Fruit fly (Drosophila melanogaster): ENCODE results near the gene CG8833.

CG8833 gene

DNA sequence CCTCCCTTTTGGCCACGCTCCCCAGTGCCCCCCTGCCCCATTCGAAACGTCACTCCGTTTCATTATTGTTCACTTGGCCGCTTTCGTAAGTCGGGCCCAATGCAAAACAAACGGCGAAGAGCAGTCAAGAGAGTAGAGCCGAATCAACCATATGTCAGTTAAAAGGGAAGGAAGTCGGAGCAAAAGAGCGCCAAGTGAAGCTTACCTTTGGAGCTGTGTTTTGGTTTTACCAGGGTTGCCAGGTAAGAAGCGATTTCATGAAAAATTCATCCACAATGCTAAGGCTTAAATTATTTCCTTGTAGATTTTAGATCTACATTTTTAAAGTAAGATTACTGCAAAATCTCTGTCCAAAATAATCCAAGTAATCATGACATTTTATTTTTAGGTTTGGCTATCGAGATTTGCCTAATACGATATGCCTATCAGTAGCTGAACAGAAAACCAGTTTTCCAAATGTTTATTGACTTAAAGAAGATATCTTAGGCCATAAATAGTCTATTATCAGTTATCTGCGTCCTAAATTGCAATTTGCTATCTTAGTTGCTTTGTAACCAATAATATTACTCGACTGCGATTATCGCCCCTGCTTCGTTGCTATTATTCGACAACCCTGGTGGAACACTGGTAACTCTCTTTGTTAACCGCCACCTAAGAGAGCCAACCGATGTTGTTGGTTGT lies 9.8 kb upstream of the CG8833 start (continued):
- peak; percentile 80 to 90 for TF ChIP-seq Pdp1 (GFP tag; optimal IDR thresholded peaks at IDR 0.05)
- peak in 1 of 2 experiments; percentile 73 for TF ChIP-seq Eip74EF (GFP tag; optimal IDR thresholded peaks at IDR 0.05)
- peak; percentile 77 for TF ChIP-seq CG9932 (GFP tag; IDR thresholded peaks at IDR 0.05)
- peak; percentile 85 for TF ChIP-seq BtbVII (GFP tag; optimal IDR thresholded peaks at IDR 0.05)
- TF ChIP-seq fd102C (GFP tag; optimal IDR thresholded peaks at IDR 0.05): no peak
- TF ChIP-seq CG8388 (GFP tag; optimal IDR thresholded peaks at IDR 0.05): peak; percentile 73
- no peak for TF ChIP-seq pita (GFP tag; optimal IDR thresholded peaks at IDR 0.05)
- peak; percentile 80 for TF ChIP-seq CG4854 (GFP tag; optimal IDR thresholded peaks at IDR 0.05)
- TF ChIP-seq Atf-2 (GFP tag; optimal IDR thresholded peaks at IDR 0.05): peak; percentile 91
- TF ChIP-seq pan (optimal IDR thresholded peaks at IDR 0.05): no peak
- peak in 1 of 2 experiments; percentile 63 for TF ChIP-seq pan (GFP tag; optimal IDR thresholded peaks at IDR 0.05 in 1 of 2, IDR thresholded peaks at IDR 0.05 in 1 of 2)
- peak; percentile 95 for TF ChIP-seq CG18262 (tag; optimal IDR thresholded peaks at IDR 0.05)
- peak; percentile 72 for TF ChIP-seq Rx (GFP tag; IDR thresholded peaks at IDR 0.05)
- peak; percentile 58 for TF ChIP-seq CG10431 (GFP tag; optimal IDR thresholded peaks at IDR 0.05)
- 0 out of 2 replicates have a peak, but pooled peaks have one; percentile 50 for TF ChIP-seq ranshi (GFP tag; IDR thresholded peaks at IDR 0.05)
- TF ChIP-seq Opbp (GFP tag; IDR thresholded peaks at IDR 0.05; ENCODE audit: partially characterized antibody): no peak
- TF ChIP-seq HLH54F (GFP tag; optimal IDR thresholded peaks at IDR 0.05): peak; percentile 92
- no peak; the same call in 1 of the 2 replicates for TF ChIP-seq ro (GFP tag; IDR thresholded peaks at IDR 0.05)
- TF ChIP-seq fd3F (GFP tag; optimal IDR thresholded peaks at IDR 0.05): peak; percentile 84
- TF ChIP-seq nerfin-2 (GFP tag; IDR thresholded peaks at IDR 0.05; ENCODE audit: partially characterized antibody): no peak
- TF ChIP-seq ash1 (GFP tag; optimal IDR thresholded peaks at IDR 0.05): no peak
- peak; percentile 65 for TF ChIP-seq CG14441 (GFP tag; IDR thresholded peaks at IDR 0.05)
- TF ChIP-seq Abd-B (GFP tag; optimal IDR thresholded peaks at IDR 0.05): peak; percentile 85
- TF ChIP-seq CG15514 (GFP tag; optimal IDR thresholded peaks at IDR 0.05): peak; percentile 60
- TF ChIP-seq Sox100B (GFP tag; optimal IDR thresholded peaks at IDR 0.05): peak; percentile 96
- no peak for TF ChIP-seq sc (optimal IDR thresholded peaks at IDR 0.05)
- TF ChIP-seq sc (GFP tag; optimal IDR thresholded peaks at IDR 0.05): peak; percentile 86
- peak; percentile 87 for TF ChIP-seq NK7.1 (GFP tag; optimal IDR thresholded peaks at IDR 0.05)
- TF ChIP-seq CG1024 (GFP tag; IDR thresholded peaks at IDR 0.05): no peak
- TF ChIP-seq CG7556 (GFP tag; optimal IDR thresholded peaks at IDR 0.05): peak; percentile 96

DNA sequence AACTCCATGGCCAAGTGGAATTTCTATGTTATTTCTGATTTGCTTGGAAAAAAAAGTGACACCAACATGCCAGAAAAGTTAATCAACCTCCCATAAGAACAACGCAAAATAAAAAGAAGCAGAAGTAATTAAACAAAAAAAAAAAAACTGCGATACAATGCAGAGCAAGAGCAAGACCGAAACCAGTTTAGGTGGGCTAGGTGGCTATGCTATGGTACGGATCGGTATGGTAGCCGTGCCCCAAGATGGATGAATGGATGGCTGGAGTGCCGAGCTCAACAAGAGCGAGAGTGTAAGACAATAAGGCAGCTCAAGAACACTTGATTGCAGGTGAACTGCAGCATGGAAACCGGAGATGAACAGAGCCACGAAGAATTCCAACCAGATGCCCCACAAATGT lies 8.0 kb upstream of the CG8833 start:
- no peak for TF ChIP-seq Ssrp (tag; optimal IDR thresholded peaks at IDR 0.05)
- TF ChIP-seq chinmo (GFP tag; IDR thresholded peaks at IDR 0.05; ENCODE audit: partially characterized antibody): 0 out of 4 replicates have a peak, but pooled peaks have one; percentile 56
- TF ChIP-seq Drgx (GFP tag; IDR thresholded peaks at IDR 0.05): peak; percentile 53; the same call in 1 of the 2 replicates
- no peak for TF ChIP-seq D19A (tag; optimal IDR thresholded peaks at IDR 0.05)

DNA sequence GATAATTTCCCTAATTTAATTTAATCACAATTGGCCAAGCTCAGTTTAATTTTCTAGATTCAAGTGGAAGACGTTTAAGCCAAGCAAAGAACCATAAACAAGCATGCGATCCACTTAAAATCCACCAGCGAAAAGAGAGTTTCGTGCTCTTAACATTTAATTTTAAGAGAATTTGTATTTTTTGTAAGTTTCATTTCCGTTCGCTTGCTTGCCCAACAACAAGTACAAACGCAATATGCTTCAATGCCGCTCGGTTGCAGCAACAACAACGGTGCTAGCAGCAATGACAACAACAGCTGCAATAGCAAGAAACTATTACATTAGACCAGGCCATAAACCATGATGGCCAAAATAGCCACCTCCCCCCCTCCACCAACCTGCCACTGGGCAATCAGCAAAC lies 6.1 kb upstream of the CG8833 start:
- no peak for TF ChIP-seq CG12299 (tag; optimal IDR thresholded peaks at IDR 0.05)
- TF ChIP-seq Med (GFP tag): peak; percentile 43
- no peak for TF ChIP-seq CG30403 (GFP tag; optimal IDR thresholded peaks at IDR 0.05)
- peak; percentile 57 for TF ChIP-seq sens (GFP tag)
- no peak for TF ChIP-seq H15 (GFP tag; IDR thresholded peaks at IDR 0.05)
- no peak for TF ChIP-seq gem (tag; optimal IDR thresholded peaks at IDR 0.05)
- TF ChIP-seq CG3163 (GFP tag; optimal IDR thresholded peaks at IDR 0.05): peak; percentile 96
- TF ChIP-seq NfI (GFP tag; optimal IDR thresholded peaks at IDR 0.05): no peak
- TF ChIP-seq gcm (GFP tag; optimal IDR thresholded peaks at IDR 0.05): no peak
- TF ChIP-seq ham (GFP tag; IDR thresholded peaks at IDR 0.05): no peak
- peak; percentile 57 for TF ChIP-seq Deaf1 (tag; optimal IDR thresholded peaks at IDR 0.05)
- no peak for TF ChIP-seq HLH54F (GFP tag; optimal IDR thresholded peaks at IDR 0.05)
- TF ChIP-seq CG18599 (GFP tag; optimal IDR thresholded peaks at IDR 0.05): no peak
- TF ChIP-seq so (GFP tag; IDR thresholded peaks at IDR 0.05): peak; percentile 45; the same call in 1 of the 3 replicates
- TF ChIP-seq da (GFP tag; optimal IDR thresholded peaks at IDR 0.05): no peak
- 0 out of 2 replicates have a peak, but pooled peaks have one; percentile 18 for TF ChIP-seq wdn (GFP tag; IDR thresholded peaks at IDR 0.05)

Data from whole organism, embryonic.